Worm (Caenorhabditis elegans) whole organism, early embryonic: ENCODE measurements around the gene pho-14.
"Not testable (repeated sequence)": the region's sequence is repeated elsewhere in the genome, so short reads cannot be mapped to it uniquely, and the experiment has no call there.

Experiments used
- B0310.2 ChIP-seq: sonication (generic microtip); optimal IDR thresholded peaks from 2 replicates; lab custom pipeline; 2016; ENCODE audit warnings: mild to moderate bottlenecking, missing genetic modification characterization, missing compliant biosample characterization
- F13C5.2 ChIP-seq: sonication (generic microtip); optimal IDR thresholded peaks from 2 replicates; lab custom pipeline; 2017; ENCODE audit warnings: mild to moderate bottlenecking, missing genetic modification characterization, inconsistent platforms, missing compliant biosample characterization
- aly-1 ChIP-seq: sonication (generic microtip); optimal IDR thresholded peaks from 2 replicates; lab custom pipeline; 2016; ENCODE audit warnings: missing genetic modification characterization, missing compliant biosample characterization
- ama-1 ChIP-seq: fragments of 150-350 bp; optimal IDR thresholded peaks from 2 replicates; lab custom pipeline; 2014
- ceh-13 ChIP-seq: fragments of 200-800 bp; sonication (Bioruptor generic); optimal IDR thresholded peaks from 2 replicates; lab custom pipeline; 2018; ENCODE audit warnings: mild to moderate bottlenecking, missing genetic modification characterization, missing compliant biosample characterization
- ceh-36 ChIP-seq: sonication (generic microtip); optimal IDR thresholded peaks from 2 replicates; lab custom pipeline; 2016; ENCODE audit warnings: missing genetic modification characterization, inconsistent platforms, missing compliant biosample characterization
- ets-7 ChIP-seq: sonication (generic microtip); optimal IDR thresholded peaks from 2 replicates; lab custom pipeline; 2016; ENCODE audit warnings: missing genotype, missing genetic modification characterization, missing compliant biosample characterization
- flt-1 ChIP-seq: fragments of 200-800 bp; sonication (Bioruptor generic); IDR thresholded peaks from 2 replicates; pipeline ENCODE4 v1.3.6; 2022; ENCODE audit warnings: missing genetic modification characterization, missing compliant biosample characterization
- hmbx-1 ChIP-seq: sonication (generic microtip); optimal IDR thresholded peaks from 2 replicates; lab custom pipeline; 2016; ENCODE audit warnings: mild to moderate bottlenecking, missing genetic modification characterization, missing compliant biosample characterization
- pes-1 ChIP-seq: fragments of 200-800 bp; sonication (Bioruptor generic); IDR thresholded peaks from 2 replicates; pipeline ENCODE4 v1.3.6; 2022; ENCODE audit warnings: missing genetic modification reagents, missing genetic modification characterization, missing compliant biosample characterization
- scrt-1 ChIP-seq: fragments of 200-800 bp; sonication (Bioruptor generic); IDR thresholded peaks from 2 replicates; pipeline ENCODE4 v1.3.6; 2022; ENCODE audit warnings: missing genetic modification characterization, missing compliant biosample characterization
- sea-1 ChIP-seq: fragments of 200-800 bp; sonication (Bioruptor generic); conservative IDR thresholded peaks from 2 replicates; pipeline ENCODE4 v1.3.6; 2022; ENCODE audit warnings: missing genetic modification characterization, missing compliant biosample characterization
- tbx-37 ChIP-seq: fragments of 200-800 bp; sonication (Bioruptor generic); conservative IDR thresholded peaks from 2 replicates; pipeline ENCODE4 v1.3.6; 2022; ENCODE audit warnings: missing genetic modification reagents, missing genetic modification characterization, missing compliant biosample characterization
- tra-4 ChIP-seq: sonication (generic microtip); optimal IDR thresholded peaks from 2 replicates; lab custom pipeline; 2017; ENCODE audit warnings: missing genetic modification characterization, missing compliant biosample characterization

DNA sequence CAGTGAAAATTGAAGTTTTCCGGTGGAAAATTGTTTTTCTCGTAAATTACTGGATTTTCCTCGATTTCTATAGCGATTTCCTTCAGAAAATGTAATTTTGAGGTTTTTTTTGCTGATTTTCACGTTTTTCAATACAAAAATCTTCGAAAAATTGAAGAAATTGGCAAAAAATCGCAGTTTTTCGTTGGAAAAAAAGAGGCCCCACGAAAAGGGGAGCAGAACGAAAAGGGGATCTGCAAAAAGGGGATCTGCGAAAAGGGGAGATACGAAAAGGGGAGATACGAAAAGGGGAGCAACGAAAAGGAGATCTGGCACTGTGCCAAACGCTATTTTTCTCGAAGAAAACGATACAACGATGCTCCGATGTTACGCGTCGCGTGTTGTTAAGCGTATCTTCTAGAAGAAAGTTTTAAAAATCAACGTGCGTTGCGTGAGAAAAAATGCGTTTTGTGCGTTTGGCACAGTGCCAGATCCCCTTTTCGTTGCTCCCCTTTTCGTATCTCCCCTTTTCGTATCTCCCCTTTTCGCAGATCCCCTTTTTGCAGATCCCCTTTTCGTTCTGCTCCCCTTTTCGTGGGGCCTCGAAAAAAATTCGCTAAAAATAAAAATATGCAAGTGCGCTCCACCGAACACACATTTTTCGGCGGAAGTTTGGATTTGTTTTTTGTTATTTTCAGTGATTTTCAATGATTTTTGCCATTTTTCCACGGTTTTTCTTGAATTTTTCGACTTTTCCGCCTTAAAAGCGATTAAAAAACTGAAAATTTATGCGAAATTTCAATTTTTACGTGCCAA is 33.9 kb upstream of the pho-14 start:
- TF ChIP-seq tbx-37; F13C5.2 (tag; lab: Kevin White, UChicago); B0310.2 (tag; lab: Kevin White, UChicago); hmbx-1; ama-1 (lab: Kevin White, UChicago); aly-1 (tag; lab: Kevin White, UChicago); ceh-13 (GFP tag; lab: Kevin White, UChicago); scrt-1 (GFP tag; lab: Robert Waterston, UW); ceh-36 (tag; lab: Kevin White, UChicago); tra-4 (tag; lab: Kevin White, UChicago); flt-1 (GFP tag; lab: Robert Waterston, UW): not testable (repeated sequence)
- TF ChIP-seq sea-1 (GFP tag; lab: Robert Waterston, UW) (0 out of 2 replicates have a peak, but pooled peaks have one; percentile 9), ets-7 (tag; lab: Kevin White, UChicago) (peak; percentile 4), pes-1 (peak; percentile 62; the same call in 1 of the 2 replicates)
